Fruit fly (Drosophila melanogaster) whole organism, embryonic: ENCODE results near the gene CG5181.
A peak's percentile ranks its signal among the peaks of the same experiment; 100 is the strongest.

Source experiments
- Atf-2 ChIP-seq: fragments of 200-800 bp; sonication (Bioruptor generic); optimal IDR thresholded peaks from 2 replicates; lab custom pipeline; 2016; ENCODE audit warnings: missing biosample characterization, missing genetic modification characterization
- Atf6 ChIP-seq: fragments of 200-800 bp; sonication (Bioruptor generic); IDR thresholded peaks from 2 replicates; pipeline ENCODE4 v1.3.6; 2022; ENCODE audit warnings: missing biosample characterization, missing genetic modification characterization
- B-H2 ChIP-seq: fragments of 200-800 bp; sonication (Bioruptor generic); optimal IDR thresholded peaks from 2 replicates; lab custom pipeline; 2018; ENCODE audit warnings: missing biosample characterization, mild to moderate bottlenecking, missing genetic modification characterization
- Blimp-1 ChIP-seq: fragments of 200-800 bp; sonication (Bioruptor generic); optimal IDR thresholded peaks from 3 replicates; lab custom pipeline; 2018; ENCODE audit warnings: missing biosample characterization, missing genetic modification characterization, mild to moderate bottlenecking, moderate library complexity, missing genetic modification reagents
- CG10366 ChIP-seq: fragments of 200-800 bp; sonication (Bioruptor generic); IDR thresholded peaks from 2 replicates; pipeline ENCODE4 v1.3.6; 2022; ENCODE audit warnings: missing biosample characterization, missing genetic modification characterization
- CG10979 ChIP-seq: fragments of 200-800 bp; sonication (Bioruptor generic); optimal IDR thresholded peaks from 2 replicates; lab custom pipeline; 2018; ENCODE audit warnings: missing biosample characterization, mild to moderate bottlenecking, missing genetic modification characterization, moderate library complexity
- CG12104 ChIP-seq: fragments of 200-800 bp; sonication (Bioruptor generic); optimal IDR thresholded peaks from 3 replicates; lab custom pipeline; 2016; ENCODE audit warnings: missing biosample characterization, missing genetic modification characterization
- CG14050 ChIP-seq: fragments of 200-800 bp; sonication (Bioruptor generic); IDR thresholded peaks from 3 replicates; pipeline ENCODE4 v1.3.6; 2022; ENCODE audit warnings: missing biosample characterization, missing genetic modification characterization
- CG14667 ChIP-seq: fragments of 200-800 bp; sonication (Bioruptor generic); IDR thresholded peaks from 2 replicates; pipeline ENCODE4 v1.3.6; 2022; ENCODE audit warnings: missing biosample characterization, missing genetic modification characterization
- CG14860 ChIP-seq: fragments of 200-800 bp; sonication (Bioruptor generic); IDR thresholded peaks from 3 replicates; pipeline ENCODE4 v1.3.6; 2022; ENCODE audit warnings: missing biosample characterization, missing genetic modification characterization; ENCODE audit not compliant: partially characterized antibody
- CG15011 ChIP-seq: fragments of 200-800 bp; sonication (Bioruptor generic); optimal IDR thresholded peaks from 3 replicates; lab custom pipeline; 2018; ENCODE audit warnings: missing biosample characterization, mild to moderate bottlenecking, missing genetic modification characterization
- CG1602 ChIP-seq: fragments of 200-800 bp; sonication (Bioruptor generic); optimal IDR thresholded peaks from 3 replicates; lab custom pipeline; 2016; ENCODE audit warnings: missing biosample characterization, missing genetic modification characterization
- CG17359 ChIP-seq: fragments of 200-800 bp; sonication (Bioruptor generic); optimal IDR thresholded peaks from 3 replicates; lab custom pipeline; 2018; ENCODE audit warnings: missing biosample characterization, mild to moderate bottlenecking, missing genetic modification characterization, moderate library complexity
- CG31224 ChIP-seq: fragments of 200-800 bp; sonication (Bioruptor generic); IDR thresholded peaks from 2 replicates; pipeline ENCODE4 v1.3.6; 2022; ENCODE audit warnings: missing biosample characterization, missing genetic modification characterization
- CG3281 ChIP-seq: fragments of 200-800 bp; sonication (Bioruptor generic); optimal IDR thresholded peaks from 3 replicates; lab custom pipeline; 2017; ENCODE audit warnings: missing biosample characterization, mild to moderate bottlenecking, missing genetic modification characterization
- CG34422 ChIP-seq: fragments of 200-800 bp; sonication (Bioruptor generic); IDR thresholded peaks from 3 replicates; pipeline ENCODE4 v1.3.6; 2022; ENCODE audit warnings: missing biosample characterization, missing genetic modification characterization
- CG42726 ChIP-seq: fragments of 200-800 bp; sonication (Bioruptor generic); IDR thresholded peaks from 2 replicates; pipeline ENCODE4 v1.3.6; 2022; ENCODE audit warnings: missing biosample characterization, missing genetic modification characterization; ENCODE audit not compliant: partially characterized antibody
- CG4730 ChIP-seq: fragments of 200-800 bp; sonication (Bioruptor generic); IDR thresholded peaks from 2 replicates; pipeline ENCODE4 v1.3.6; 2022; ENCODE audit warnings: missing biosample characterization, missing genetic modification characterization
- CG4854 ChIP-seq: fragments of 200-800 bp; sonication (Bioruptor generic); optimal IDR thresholded peaks from 2 replicates; lab custom pipeline; 2016; ENCODE audit warnings: missing biosample characterization, missing genetic modification characterization, inconsistent platforms
- CG6813 ChIP-seq: fragments of 200-800 bp; sonication (Bioruptor generic); optimal IDR thresholded peaks from 2 replicates; lab custom pipeline; 2017; ENCODE audit warnings: missing biosample characterization, missing genetic modification characterization, mild to moderate bottlenecking, moderate library complexity, missing genetic modification reagents
- CG9817 ChIP-seq: fragments of 200-800 bp; sonication (Bioruptor generic); optimal IDR thresholded peaks from 2 replicates; lab custom pipeline; 2018; ENCODE audit warnings: missing biosample characterization, mild to moderate bottlenecking, missing genetic modification characterization, moderate library complexity
- CrebB ChIP-seq: fragments of 200-800 bp; sonication (Bioruptor generic); optimal IDR thresholded peaks from 3 replicates; lab custom pipeline; 2018; ENCODE audit warnings: missing biosample characterization, mild to moderate bottlenecking, missing genetic modification characterization
- Fer2 ChIP-seq: fragments of 200-800 bp; sonication (Bioruptor generic); optimal IDR thresholded peaks from 2 replicates; lab custom pipeline; 2018; ENCODE audit warnings: missing biosample characterization, mild to moderate bottlenecking, missing genetic modification characterization, moderate library complexity
- HmgD ChIP-seq: fragments of 200-800 bp; sonication (Bioruptor generic); optimal IDR thresholded peaks from 3 replicates; lab custom pipeline; 2016; ENCODE audit warnings: missing biosample characterization, missing genetic modification characterization
- Hr3 ChIP-seq: fragments of 200-800 bp; sonication (Bioruptor generic); optimal IDR thresholded peaks from 3 replicates; lab custom pipeline; 2016; ENCODE audit warnings: missing biosample characterization, missing genetic modification characterization
- Med ChIP-seq: fragments of 200-800 bp; sonication (Bioruptor generic); peaks from one replicate; lab custom pipeline; 2016; ENCODE audit warnings: missing biosample characterization, missing genetic modification characterization, mild to moderate bottlenecking, inconsistent platforms, moderate library complexity
- NC2β ChIP-seq: fragments of 200-800 bp; sonication (Bioruptor generic); optimal IDR thresholded peaks from 2 replicates; lab custom pipeline; 2016; ENCODE audit warnings: missing biosample characterization, missing genetic modification characterization
- Ssrp ChIP-seq: fragments of 200-800 bp; sonication (Bioruptor generic); optimal IDR thresholded peaks from 2 replicates; lab custom pipeline; 2018; ENCODE audit warnings: missing biosample characterization, mild to moderate bottlenecking, missing genetic modification characterization, moderate library complexity
- TFAM ChIP-seq: fragments of 200-800 bp; sonication (Bioruptor generic); optimal IDR thresholded peaks from 2 replicates; lab custom pipeline; 2017; ENCODE audit warnings: missing biosample characterization, missing genetic modification characterization, inconsistent platforms
- Trl ChIP-seq, 3 experiments: fragments of >200 bp in 2 of 3; fragments of 200-800 bp in 1 of 3; sonication (Bioruptor generic) in 1 of 3; optimal IDR thresholded peaks; 2 replicates in 1 of 3; 3 replicates in 2 of 3; lab custom pipeline; 2016 to 2017; ENCODE audit warnings: missing biosample characterization in 1 of 3, missing genetic modification characterization in 1 of 3
- Vsx1 ChIP-seq: fragments of 200-800 bp; sonication (Bioruptor generic); optimal IDR thresholded peaks from 2 replicates; lab custom pipeline; 2017; ENCODE audit warnings: missing biosample characterization, mild to moderate bottlenecking, missing genetic modification characterization, missing genetic modification reagents
- bcd ChIP-seq: fragments of 200-800 bp; sonication (Bioruptor generic); optimal IDR thresholded peaks from 2 replicates; lab custom pipeline; 2017; ENCODE audit warnings: missing biosample characterization, mild to moderate bottlenecking, missing genetic modification characterization
- chinmo ChIP-seq: fragments of 200-800 bp; sonication (Bioruptor generic); IDR thresholded peaks from 4 replicates; pipeline ENCODE4 v1.3.6; 2022; ENCODE audit warnings: missing biosample characterization, missing genetic modification characterization; ENCODE audit not compliant: partially characterized antibody
- cwo ChIP-seq: fragments of 200-800 bp; sonication (Bioruptor generic); optimal IDR thresholded peaks from 3 replicates; lab custom pipeline; 2017; ENCODE audit warnings: missing biosample characterization, missing genetic modification characterization, mild to moderate bottlenecking, moderate library complexity, missing genetic modification reagents
- dmrt11E ChIP-seq: fragments of 200-800 bp; sonication (Bioruptor generic); optimal IDR thresholded peaks from 3 replicates; lab custom pipeline; 2018; ENCODE audit warnings: missing biosample characterization, mild to moderate bottlenecking, missing genetic modification characterization, moderate library complexity
- ewg ChIP-seq: fragments of 200-800 bp; sonication (Bioruptor generic); optimal IDR thresholded peaks from 3 replicates; lab custom pipeline; 2017; ENCODE audit warnings: mild to moderate bottlenecking, missing biosample characterization, missing genetic modification reagents, missing genetic modification characterization
- fru ChIP-seq: fragments of >200 bp; optimal IDR thresholded peaks from 2 replicates; lab custom pipeline; 2017
- lab ChIP-seq: fragments of 200-800 bp; sonication (Bioruptor generic); optimal IDR thresholded peaks from 3 replicates; lab custom pipeline; 2017; ENCODE audit warnings: missing biosample characterization, missing genetic modification characterization, mild to moderate bottlenecking, moderate library complexity, missing genetic modification reagents
- nerfin-1 ChIP-seq: fragments of 200-800 bp; sonication (Bioruptor generic); optimal IDR thresholded peaks from 3 replicates; lab custom pipeline; 2019; ENCODE audit warnings: missing biosample characterization, mild to moderate bottlenecking, missing genetic modification characterization, moderate library complexity
- onecut ChIP-seq: fragments of 200-800 bp; sonication (Bioruptor generic); IDR thresholded peaks from 2 replicates; pipeline ENCODE4 v1.3.6; 2022; ENCODE audit warnings: missing biosample characterization, missing genetic modification characterization
- phol ChIP-seq: fragments of 200-800 bp; sonication (Bioruptor generic); optimal IDR thresholded peaks from 3 replicates; lab custom pipeline; 2018; ENCODE audit warnings: missing biosample characterization, mild to moderate bottlenecking, missing genetic modification characterization, moderate library complexity
- sim ChIP-seq: fragments of 200-800 bp; sonication (Bioruptor generic); IDR thresholded peaks from 2 replicates; pipeline ENCODE4 v1.3.6; 2022; ENCODE audit warnings: missing biosample characterization, missing genetic modification characterization
- sisA ChIP-seq: fragments of 200-800 bp; sonication (Bioruptor generic); IDR thresholded peaks from 2 replicates; pipeline ENCODE4 v1.3.6; 2022; ENCODE audit warnings: missing biosample characterization, missing genetic modification characterization
- tap ChIP-seq: fragments of 200-800 bp; optimal IDR thresholded peaks from 3 replicates; lab custom pipeline; 2019; ENCODE audit warnings: missing biosample characterization, mild to moderate bottlenecking, missing genetic modification characterization, moderate library complexity
- tgo ChIP-seq: fragments of 200-800 bp; sonication (Bioruptor generic); IDR thresholded peaks from 3 replicates; pipeline ENCODE4 v1.3.6; 2022; ENCODE audit warnings: missing biosample characterization, missing genetic modification characterization
- tio ChIP-seq: fragments of 200-800 bp; sonication (Bioruptor generic); optimal IDR thresholded peaks from 2 replicates; lab custom pipeline; 2017; ENCODE audit warnings: missing biosample characterization, missing genetic modification characterization, inconsistent platforms
- tna ChIP-seq: fragments of 200-800 bp; sonication (Bioruptor generic); IDR thresholded peaks from 2 replicates; pipeline ENCODE4 v1.3.6; 2022; ENCODE audit warnings: missing biosample characterization, missing genetic modification characterization; ENCODE audit not compliant: partially characterized antibody
- tup ChIP-seq: fragments of 200-800 bp; sonication (Bioruptor generic); optimal IDR thresholded peaks from 2 replicates; lab custom pipeline; 2016; ENCODE audit warnings: missing biosample characterization, mild to moderate bottlenecking, missing genetic modification characterization, moderate library complexity
- twi ChIP-seq: fragments of 200-800 bp; optimal IDR thresholded peaks from 2 replicates; lab custom pipeline; 2019; ENCODE audit warnings: missing biosample characterization, mild to moderate bottlenecking, missing genetic modification characterization, moderate library complexity
- zen ChIP-seq: fragments of 200-800 bp; sonication (Bioruptor generic); optimal IDR thresholded peaks from 3 replicates; lab custom pipeline; 2018; ENCODE audit warnings: missing biosample characterization, mild to moderate bottlenecking, missing genetic modification characterization, moderate library complexity

The CG5181 gene

DNA sequence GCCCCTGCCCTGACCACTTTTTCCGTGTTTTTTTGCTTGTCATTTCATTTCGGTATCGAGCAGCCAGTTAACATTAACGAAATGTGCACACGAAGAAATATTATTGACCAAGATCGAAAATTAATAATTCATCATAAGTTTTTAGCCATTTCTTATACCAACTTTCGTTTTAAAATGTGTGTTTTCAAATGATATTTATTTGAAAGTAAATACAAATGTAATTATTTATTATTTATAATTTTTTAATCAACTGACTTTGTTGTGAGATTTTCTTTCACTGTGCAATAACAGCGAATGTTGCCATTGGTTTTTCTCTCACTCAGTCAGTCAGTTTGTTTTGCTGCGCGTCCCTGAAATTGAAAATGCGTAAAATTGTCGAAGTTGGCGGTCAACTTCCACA lies 13.8 kb downstream of the CG5181 start (continued):
- TF ChIP-seq Atf-2 (GFP tag; lab: Kevin White, UChicago): no peak
- TF ChIP-seq CG31224 (GFP tag; lab: Robert Waterston, UW): 0 out of 2 replicates have a peak, but pooled peaks have one; percentile 36
- peak; percentile 44 for TF ChIP-seq CG10979 (tag; lab: Kevin White, UChicago)
- TF ChIP-seq CG10366 (GFP tag; lab: Robert Waterston, UW): peak; percentile 50; the same call in 1 of the 2 replicates
- TF ChIP-seq CG4730: peak; percentile 26; the same call in 1 of the 2 replicates
- TF ChIP-seq lab (GFP tag; lab: Kevin White, UChicago): peak; percentile 75
- no peak for TF ChIP-seq tna
- no peak for TF ChIP-seq dmrt11E (tag; lab: Kevin White, UChicago)
- peak; percentile 7 for TF ChIP-seq tio (GFP tag; lab: Kevin White, UChicago)
- TF ChIP-seq CG3281 (GFP tag; lab: Kevin White, UChicago): peak; percentile 54
- TF ChIP-seq zen: no peak
- TF ChIP-seq sisA (GFP tag; lab: Robert Waterston, UW): peak; percentile 52; the same call in 1 of the 2 replicates
- TF ChIP-seq chinmo (GFP tag; lab: Robert Waterston, UW): no peak
- peak; percentile 68 for TF ChIP-seq CG17359
- TF ChIP-seq ewg: peak; percentile 24
- peak; percentile 73; the same call in 2 of the 3 replicates for TF ChIP-seq tgo (GFP tag; lab: Robert Waterston, UW)
- TF ChIP-seq Med (GFP tag; lab: Kevin White, UChicago): peak; percentile 2
- TF ChIP-seq CG14860 (GFP tag; lab: Robert Waterston, UW): no peak
- peak; percentile 74 for TF ChIP-seq Atf6
- TF ChIP-seq cwo (GFP tag; lab: Kevin White, UChicago): peak; percentile 60
- TF ChIP-seq CG4854 (GFP tag; lab: Kevin White, UChicago): no peak
- no peak for TF ChIP-seq CG6813 (GFP tag; lab: Kevin White, UChicago)
- peak; percentile 44 for TF ChIP-seq CG12104
- no peak for TF ChIP-seq twi
- no peak for TF ChIP-seq CG42726 (GFP tag; lab: Robert Waterston, UW)
- peak; percentile 63 for TF ChIP-seq phol (tag; lab: Kevin White, UChicago)
- TF ChIP-seq onecut (GFP tag; lab: Robert Waterston, UW): no peak
- no peak for TF ChIP-seq B-H2 (GFP tag; lab: Kevin White, UChicago)
- no peak for TF ChIP-seq TFAM (GFP tag; lab: Kevin White, UChicago)
- TF ChIP-seq Vsx1: peak; percentile 23
- TF ChIP-seq tap (tag; lab: Kevin White, UChicago): peak; percentile 63
- no peak for TF ChIP-seq Trl (optimal IDR thresholded peaks at IDR 0.05; lab: Kevin White, UChicago)
- no peak for TF ChIP-seq Trl (GFP tag; optimal IDR thresholded peaks at IDR 0.05; lab: Kevin White, UChicago)
- TF ChIP-seq CG1602 (GFP tag; lab: Kevin White, UChicago): peak; percentile 3
- peak; percentile 50 for TF ChIP-seq Blimp-1
- TF ChIP-seq Hr3 (GFP tag; lab: Kevin White, UChicago): peak; percentile 48
- peak; percentile 50 for TF ChIP-seq bcd (GFP tag; lab: Kevin White, UChicago)
- no peak for TF ChIP-seq CG34422 (GFP tag; lab: Robert Waterston, UW)
- peak; percentile 54 for TF ChIP-seq CG9817 (tag; lab: Kevin White, UChicago)
- no peak for TF ChIP-seq HmgD (GFP tag; lab: Kevin White, UChicago)
- TF ChIP-seq CG14050 (GFP tag; lab: Robert Waterston, UW): peak; percentile 31; the same call in 1 of the 3 replicates
- no peak for TF ChIP-seq Fer2 (tag; lab: Kevin White, UChicago)
- TF ChIP-seq Ssrp (tag; lab: Kevin White, UChicago): peak; percentile 60
- TF ChIP-seq CG14667 (GFP tag; lab: Robert Waterston, UW): peak; percentile 30; the same call in 1 of the 2 replicates
- TF ChIP-seq CG15011 (GFP tag; lab: Kevin White, UChicago): no peak
- no peak for TF ChIP-seq NC2β (GFP tag; lab: Kevin White, UChicago)
- no peak for TF ChIP-seq nerfin-1 (tag; lab: Kevin White, UChicago)
- no peak for TF ChIP-seq sim (GFP tag; lab: Robert Waterston, UW)
- no peak for TF ChIP-seq tup (GFP tag; lab: Kevin White, UChicago)
- no peak for TF ChIP-seq fru (lab: Kevin White, UChicago)
- no peak for TF ChIP-seq CrebB (tag; lab: Kevin White, UChicago)
